Fruit fly (Drosophila melanogaster): ENCODE results near the gene CG7988.

CG7988 gene

dm6 chr3R:18196991-18197801 is 23.1 kb upstream of the CG7988 start (continued):
- TF ChIP-seq CG17359 (tag; optimal IDR thresholded peaks at IDR 0.05): peak; percentile 66
- TF ChIP-seq Chrac-16 (GFP tag; optimal IDR thresholded peaks at IDR 0.05): peak; percentile 30
- peak; percentile 70 for TF ChIP-seq CG13775 (GFP tag; optimal IDR thresholded peaks at IDR 0.05)
- peak; percentile 39 for TF ChIP-seq CG13296 (GFP tag; optimal IDR thresholded peaks at IDR 0.05)
- peak; percentile 59 for TF ChIP-seq CrebB (tag; optimal IDR thresholded peaks at IDR 0.05)
- TF ChIP-seq kay (GFP tag; optimal IDR thresholded peaks at IDR 0.05): peak; percentile 32
- TF ChIP-seq CG4282 (GFP tag; optimal IDR thresholded peaks at IDR 0.05): no peak
- peak; percentile 19 for TF ChIP-seq exex (tag; optimal IDR thresholded peaks at IDR 0.05)
- peak; percentile 28 for TF ChIP-seq CG2116 (GFP tag; optimal IDR thresholded peaks at IDR 0.05)
- peak; percentile 36 for TF ChIP-seq CG6654 (GFP tag; optimal IDR thresholded peaks at IDR 0.05)
- peak; percentile 37 for TF ChIP-seq CG4328 (GFP tag; optimal IDR thresholded peaks at IDR 0.05)
- peak; percentile 71 for TF ChIP-seq CG18599 (GFP tag; optimal IDR thresholded peaks at IDR 0.05)
- peak; percentile 5 for TF ChIP-seq Atf3 (GFP tag; optimal IDR thresholded peaks at IDR 0.05)
- TF ChIP-seq CG33557 (GFP tag; optimal IDR thresholded peaks at IDR 0.05): no peak
- TF ChIP-seq dpn (GFP tag; optimal IDR thresholded peaks at IDR 0.05): peak; percentile 25 to 28
- peak; percentile 50 for TF ChIP-seq slp2 (GFP tag; optimal IDR thresholded peaks at IDR 0.05)
- TF ChIP-seq CG30020 (tag; optimal IDR thresholded peaks at IDR 0.05): peak; percentile 9
- peak; percentile 73 for TF ChIP-seq CG1233 (GFP tag; optimal IDR thresholded peaks at IDR 0.05)
- peak; percentile 70 for TF ChIP-seq Hsf (GFP tag; optimal IDR thresholded peaks at IDR 0.05)
- peak; percentile 58 for TF ChIP-seq PHDP (tag; optimal IDR thresholded peaks at IDR 0.05)
- peak; percentile 74 for TF ChIP-seq dmrt99B (tag; optimal IDR thresholded peaks at IDR 0.05)
- TF ChIP-seq org-1 (GFP tag; optimal IDR thresholded peaks at IDR 0.05): peak; percentile 31
- no peak for TF ChIP-seq vfl (GFP tag; optimal IDR thresholded peaks at IDR 0.05)
- TF ChIP-seq ATbp (GFP tag; optimal IDR thresholded peaks at IDR 0.05): peak; percentile 38
- TF ChIP-seq CG17568 (GFP tag; optimal IDR thresholded peaks at IDR 0.05): no peak
- TF ChIP-seq B-H2 (GFP tag; optimal IDR thresholded peaks at IDR 0.05): peak; percentile 7
- TF ChIP-seq HLH3B (GFP tag; IDR thresholded peaks at IDR 0.05): no peak
- peak; percentile 41 for TF ChIP-seq lilli (GFP tag; optimal IDR thresholded peaks at IDR 0.05)
- TF ChIP-seq CG3407 (GFP tag; optimal IDR thresholded peaks at IDR 0.05): peak; percentile 26
- no peak for TF ChIP-seq Stat92E (GFP tag; optimal IDR thresholded peaks at IDR 0.05)
- TF ChIP-seq CG30403 (GFP tag; optimal IDR thresholded peaks at IDR 0.05): peak; percentile 77
- peak; percentile 8 for TF ChIP-seq corto (GFP tag; optimal IDR thresholded peaks at IDR 0.05)
- TF ChIP-seq sens (GFP tag): peak; percentile 93
- no peak for TF ChIP-seq dysf (GFP tag; IDR thresholded peaks at IDR 0.05)
- TF ChIP-seq CG16813 (GFP tag; IDR thresholded peaks at IDR 0.05; ENCODE audit: partially characterized antibody): no peak
- TF ChIP-seq fd3F (GFP tag; optimal IDR thresholded peaks at IDR 0.05): peak; percentile 22
- no peak for TF ChIP-seq Taf1 (GFP tag; IDR thresholded peaks at IDR 0.05)
- peak; percentile 27 for TF ChIP-seq CG15011 (GFP tag; optimal IDR thresholded peaks at IDR 0.05)

DNA sequence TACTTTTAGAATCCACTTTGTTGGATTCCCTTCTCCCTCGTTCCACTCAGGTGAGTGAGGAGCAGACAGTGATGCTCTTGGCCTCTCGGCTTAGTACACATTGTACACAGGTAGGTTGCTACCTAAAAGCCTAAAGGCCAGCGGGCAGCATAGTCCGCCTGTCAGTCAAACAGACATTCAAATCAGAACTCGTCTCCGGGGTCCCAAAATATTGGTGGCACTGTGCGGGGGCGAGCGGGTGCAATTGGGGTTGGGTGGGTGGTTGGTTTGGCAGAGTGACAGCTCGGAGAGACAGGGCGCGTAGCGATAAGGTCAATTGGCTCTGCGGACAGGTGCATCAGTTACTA is 22.6 kb upstream of the CG7988 start:
- TF ChIP-seq CG2678 (tag; optimal IDR thresholded peaks at IDR 0.05) (no peak), insv (GFP tag; optimal IDR thresholded peaks at IDR 0.05) (no peak), CG9437 (GFP tag; optimal IDR thresholded peaks at IDR 0.05) (peak; percentile 64), HmgZ (tag; optimal IDR thresholded peaks at IDR 0.05) (peak; percentile 4), Gug (GFP tag; IDR thresholded peaks at IDR 0.05) (peak; percentile 44; the same call in 3 of the 4 replicates), row (GFP tag; IDR thresholded peaks at IDR 0.05) (no peak), Max (GFP tag; optimal IDR thresholded peaks at IDR 0.05) (no peak), CG16813 (GFP tag; IDR thresholded peaks at IDR 0.05; ENCODE audit: partially characterized antibody) (no peak), eve (GFP tag; optimal IDR thresholded peaks at IDR 0.05) (no peak), Dek (tag; optimal IDR thresholded peaks at IDR 0.05) (no peak), CG32532 (GFP tag; IDR thresholded peaks at IDR 0.05) (no peak), Ets65A (GFP tag) (peak; percentile 19), Gsc (GFP tag; IDR thresholded peaks at IDR 0.05) (no peak), Sry-β (GFP tag; optimal IDR thresholded peaks at IDR 0.05) (peak; percentile 55), CG13775 (GFP tag; optimal IDR thresholded peaks at IDR 0.05) (no peak)

All from whole organism, embryonic.